Fruit fly (Drosophila melanogaster) whole organism: ENCODE results near the gene CG6961.

Experiments
- pan ChIP-seq: fragments of >200 bp; optimal IDR thresholded peaks from 2 replicates; lab custom pipeline; 2017
- usp ChIP-seq: fragments of >200 bp; optimal IDR thresholded peaks from 2 replicates; lab custom pipeline; 2017; ENCODE audit warnings: missing biosample characterization, missing genetic modification characterization, mixed read lengths

DNA sequence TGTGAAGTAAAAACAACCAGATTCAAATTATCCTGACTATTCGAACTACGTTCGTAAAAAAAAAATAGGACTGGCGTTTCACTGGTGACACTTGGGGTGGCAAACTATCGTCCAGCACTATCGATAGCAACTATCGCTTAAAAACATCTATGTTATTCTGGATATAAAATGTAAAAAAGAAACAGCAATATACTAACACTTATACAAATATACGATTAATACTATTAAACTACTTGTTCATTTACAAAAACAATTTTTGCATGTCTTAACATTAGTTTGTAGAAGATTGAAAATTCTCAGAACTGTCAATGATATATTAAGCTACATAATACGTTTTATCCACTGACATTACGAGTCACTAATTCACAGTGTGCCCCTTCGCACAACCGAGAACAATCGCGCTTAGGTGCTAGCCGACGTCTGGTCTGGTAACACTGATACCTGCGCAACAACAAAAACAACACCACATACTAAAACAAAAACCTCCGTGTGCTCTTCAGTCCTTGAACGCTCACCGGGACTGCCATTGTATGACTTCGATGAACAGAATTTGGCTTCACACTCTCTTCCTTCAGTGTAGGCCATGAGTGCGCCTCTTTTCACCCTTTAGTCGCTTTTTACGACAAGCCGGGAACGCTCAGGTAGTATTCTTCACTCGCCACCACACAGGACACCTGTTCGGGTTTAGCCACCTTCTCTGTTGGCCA, 4.4 kb downstream of the CG6961 start, which contains the start of gene CG18259:
- TF ChIP-seq usp: no peak
- TF ChIP-seq pan (lab: Kevin White, UChicago): no peak
